Fruit fly (Drosophila melanogaster) whole organism, prepupa: ENCODE results near the gene RNF220.

Source experiments
- CG11762 ChIP-seq: fragments of 200-800 bp; sonication (Bioruptor generic); optimal IDR thresholded peaks from 3 replicates; lab custom pipeline; 2016; ENCODE audit warnings: missing biosample characterization, missing genetic modification characterization; ENCODE audit not compliant: insufficient read depth
- CG31627 ChIP-seq: fragments of 200-800 bp; sonication (Bioruptor generic); optimal IDR thresholded peaks from 3 replicates; lab custom pipeline; 2016; ENCODE audit warnings: missing biosample characterization, missing genetic modification characterization
- CG32006 ChIP-seq: fragments of 200-800 bp; sonication (Bioruptor generic); optimal IDR thresholded peaks from 3 replicates; lab custom pipeline; 2017; ENCODE audit warnings: missing biosample characterization, mild to moderate bottlenecking, missing genetic modification characterization
- CG34406 ChIP-seq: fragments of 200-800 bp; sonication (Bioruptor generic); optimal IDR thresholded peaks from 3 replicates; lab custom pipeline; 2016; ENCODE audit warnings: missing biosample characterization, missing genetic modification characterization
- CG6854 ChIP-seq: fragments of 200-800 bp; sonication (Bioruptor generic); optimal IDR thresholded peaks from 2 replicates; lab custom pipeline; 2017; ENCODE audit warnings: missing biosample characterization, mild to moderate bottlenecking, missing genetic modification characterization
- Eip75B ChIP-seq: fragments of 200-800 bp; sonication (Bioruptor generic); optimal IDR thresholded peaks from 3 replicates; lab custom pipeline; 2016; ENCODE audit warnings: missing biosample characterization, missing genetic modification characterization
- Eip93F ChIP-seq: fragments of 200-800 bp; sonication (Bioruptor generic); optimal IDR thresholded peaks from 2 replicates; lab custom pipeline; 2016; ENCODE audit warnings: missing biosample characterization, mild to moderate bottlenecking, missing genetic modification characterization
- Ets21C ChIP-seq: fragments of 200-800 bp; sonication (Bioruptor generic); optimal IDR thresholded peaks from 3 replicates; lab custom pipeline; 2016; ENCODE audit warnings: missing biosample characterization, missing genetic modification characterization
- Lpt ChIP-seq: fragments of 200-800 bp; sonication (Bioruptor generic); optimal IDR thresholded peaks from 3 replicates; lab custom pipeline; 2016; ENCODE audit warnings: missing biosample characterization, missing genetic modification characterization
- achi ChIP-seq: fragments of 200-800 bp; sonication (Bioruptor generic); optimal IDR thresholded peaks from 3 replicates; lab custom pipeline; 2016; ENCODE audit warnings: missing biosample characterization, missing genetic modification characterization
- fd59A ChIP-seq: fragments of 200-800 bp; sonication (Bioruptor generic); optimal IDR thresholded peaks from 2 replicates; lab custom pipeline; 2017; ENCODE audit warnings: missing biosample characterization, mild to moderate bottlenecking, missing genetic modification characterization, missing genetic modification reagents
- vri ChIP-seq: fragments of 200-800 bp; sonication (Bioruptor generic); optimal IDR thresholded peaks from 3 replicates; lab custom pipeline; 2016; ENCODE audit warnings: missing biosample characterization, mild to moderate bottlenecking, missing genetic modification characterization

DNA sequence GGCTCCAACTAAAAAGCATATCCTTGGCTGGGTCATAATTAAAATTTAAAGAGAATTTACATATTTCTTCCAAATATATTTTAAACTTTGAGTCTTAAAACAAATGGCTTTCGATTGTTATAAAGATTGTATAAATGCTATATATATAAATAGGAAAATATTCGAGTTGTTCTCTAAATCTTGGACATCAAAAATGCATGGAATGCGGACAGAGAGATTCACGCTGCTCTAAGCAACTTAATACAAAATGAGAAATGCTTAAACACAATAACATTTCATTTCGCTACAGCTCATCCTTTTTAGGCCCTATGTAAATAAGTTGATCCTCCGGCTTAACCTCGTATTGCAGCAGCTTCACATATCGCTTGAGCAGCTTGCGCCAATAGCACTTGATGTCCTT is 22.7 kb upstream of the RNF220 start, which contains the start of gene CG31139:
- TF ChIP-seq fd59A (no peak), Ets21C (no peak), CG11762 (GFP tag; lab: Kevin White, UChicago) (no peak), achi (no peak), CG32006 (GFP tag; lab: Kevin White, UChicago) (no peak), CG6854 (no peak), CG31627 (no peak), Eip75B (GFP tag; lab: Kevin White, UChicago) (no peak), CG34406 (GFP tag; lab: Kevin White, UChicago) (no peak), Eip93F (GFP tag; lab: Kevin White, UChicago) (no peak), Lpt (GFP tag; lab: Kevin White, UChicago) (no peak), vri (GFP tag; lab: Kevin White, UChicago) (no peak)
